Fruit fly (Drosophila melanogaster) whole organism: Measurements from ENCODE around the gene Tre1.

Experiments used
- CG8478 ChIP-seq: fragments of >200 bp; optimal IDR thresholded peaks from 2 replicates; lab custom pipeline; 2018; ENCODE audit warnings: inconsistent platforms
- pan ChIP-seq: fragments of >200 bp; optimal IDR thresholded peaks from 2 replicates; lab custom pipeline; 2017
- psq ChIP-seq: fragments of >200 bp; optimal IDR thresholded peaks from 2 replicates; lab custom pipeline; 2017

DNA sequence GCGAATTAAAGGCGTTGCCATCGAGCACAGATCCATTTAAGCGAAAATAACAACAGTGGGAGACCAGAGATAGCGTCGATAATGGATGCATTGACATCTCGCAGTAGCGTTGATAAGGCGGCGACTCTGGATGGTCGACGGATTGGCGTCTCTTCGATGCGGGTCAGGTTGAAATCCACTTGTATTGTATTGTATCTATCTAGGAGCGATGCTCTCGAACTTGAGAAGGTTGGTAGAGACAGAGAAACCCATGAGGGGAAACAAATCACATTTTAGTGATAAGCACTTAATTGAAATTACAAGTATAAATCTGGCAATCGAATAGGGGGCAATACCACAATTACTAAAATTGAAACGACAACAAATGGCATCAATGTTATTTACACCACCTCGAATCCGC is 43.8 kb upstream of the Tre1 start:
- TF ChIP-seq CG8478 (lab: Kevin White, UChicago) (no peak), pan (lab: Kevin White, UChicago) (no peak), psq (lab: Kevin White, UChicago) (no peak)
